Worm (Caenorhabditis elegans): ENCODE results near the gene sre-15.

The sre-15 gene

DNA sequence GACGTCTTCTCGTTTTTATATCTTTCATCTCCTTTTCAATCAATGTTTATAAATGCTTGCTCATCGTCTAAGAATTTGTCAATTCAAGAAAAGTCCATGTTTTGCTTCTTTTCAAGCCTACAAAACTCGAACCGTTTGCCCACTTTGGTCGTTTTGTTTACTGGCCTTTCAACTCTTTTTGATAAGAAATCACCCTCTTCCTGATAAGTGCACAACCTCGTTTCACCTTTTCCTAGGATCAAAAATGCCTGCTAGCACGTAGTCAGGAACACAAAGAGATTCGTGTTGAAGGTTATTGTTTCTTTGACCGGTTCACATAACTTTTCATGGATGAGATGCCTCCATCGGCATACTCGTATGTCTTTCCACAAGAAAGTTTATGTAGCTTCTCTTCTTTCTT, 48.0 kb downstream of the sre-15 start:
- no peak for TF ChIP-seq nhr-76 (tag; optimal IDR thresholded peaks at IDR 0.05)
- TF ChIP-seq mls-2 (tag; optimal IDR thresholded peaks at IDR 0.05): no peak
- no peak for TF ChIP-seq sptf-1 (tag; optimal IDR thresholded peaks at IDR 0.05)
- TF ChIP-seq nhr-237 (tag; optimal IDR thresholded peaks at IDR 0.05): no peak
- TF ChIP-seq flh-1 (GFP tag; optimal IDR thresholded peaks at IDR 0.05): no peak
- TF ChIP-seq ceh-43 (GFP tag; optimal IDR thresholded peaks at IDR 0.05): no peak
- no peak for TF ChIP-seq unc-62 (GFP tag; optimal IDR thresholded peaks at IDR 0.05)
- no peak for TF ChIP-seq lsy-2 (tag; optimal IDR thresholded peaks at IDR 0.05)
- no peak for TF ChIP-seq lin-32 (GFP tag; optimal IDR thresholded peaks at IDR 0.05)
- TF ChIP-seq sem-2 (GFP tag; optimal IDR thresholded peaks at IDR 0.05): no peak
- no peak for TF ChIP-seq ces-1 (GFP tag; optimal IDR thresholded peaks at IDR 0.05)
- TF ChIP-seq ceh-83 (GFP tag; optimal IDR thresholded peaks at IDR 0.05): no peak
- no peak for TF ChIP-seq mab-5 (tag; optimal IDR thresholded peaks at IDR 0.05)
- TF ChIP-seq drap-1 (GFP tag; optimal IDR thresholded peaks at IDR 0.05): no peak
- no peak for TF ChIP-seq unc-39 (tag; optimal IDR thresholded peaks at IDR 0.05)
- TF ChIP-seq bed-3 (GFP tag; optimal IDR thresholded peaks at IDR 0.05): no peak

- no peak for TF ChIP-seq unc-39 (tag; optimal IDR thresholded peaks at IDR 0.05)
- TF ChIP-seq flh-1 (GFP tag; optimal IDR thresholded peaks at IDR 0.05): no peak
- no peak for TF ChIP-seq hlh-1 (tag; optimal IDR thresholded peaks at IDR 0.05)
- no peak for TF ChIP-seq tbx-8 (GFP tag; optimal IDR thresholded peaks at IDR 0.05)
- TF ChIP-seq M03D4.4 (tag; optimal IDR thresholded peaks at IDR 0.05): no peak
- TF ChIP-seq lsy-2 (tag; optimal IDR thresholded peaks at IDR 0.05): no peak
- TF ChIP-seq mls-2 (tag; optimal IDR thresholded peaks at IDR 0.05): no peak
- TF ChIP-seq snpc-4 (tag; optimal IDR thresholded peaks at IDR 0.05): no peak
- TF ChIP-seq sem-2 (GFP tag; optimal IDR thresholded peaks at IDR 0.05): no peak
These were observed 49.9 kb downstream of the sre-15 start for ce11 chrIV:12194668-12195067.

DNA sequence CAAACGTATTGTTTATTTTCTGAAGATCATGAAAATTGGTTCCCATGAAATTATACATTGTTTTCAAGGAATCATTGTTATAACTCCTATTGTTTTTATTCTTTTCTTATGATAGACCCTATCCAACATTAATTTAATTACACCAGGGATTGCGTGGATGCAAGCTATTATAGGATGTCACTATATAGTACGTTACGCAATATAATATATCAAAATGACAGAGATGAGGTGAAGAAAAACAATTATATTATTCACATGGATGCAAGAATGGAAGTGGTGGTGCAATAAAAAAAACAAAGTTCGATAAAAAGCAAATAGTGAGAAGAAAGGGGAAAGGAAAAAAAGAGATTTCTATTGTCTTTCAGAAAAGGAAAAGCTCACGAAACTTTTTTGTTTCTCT, 51.3 kb downstream of the sre-15 start:
- no peak for TF ChIP-seq drap-1 (GFP tag; optimal IDR thresholded peaks at IDR 0.05)
- peak; percentile 18 for TF ChIP-seq ceh-43 (GFP tag; optimal IDR thresholded peaks at IDR 0.05)
- TF ChIP-seq sem-2 (GFP tag; optimal IDR thresholded peaks at IDR 0.05): no peak
- TF ChIP-seq nhr-2 (tag; optimal IDR thresholded peaks at IDR 0.05): peak; percentile 69
- peak; percentile 93 for TF ChIP-seq zip-8 (tag; optimal IDR thresholded peaks at IDR 0.05)

DNA sequence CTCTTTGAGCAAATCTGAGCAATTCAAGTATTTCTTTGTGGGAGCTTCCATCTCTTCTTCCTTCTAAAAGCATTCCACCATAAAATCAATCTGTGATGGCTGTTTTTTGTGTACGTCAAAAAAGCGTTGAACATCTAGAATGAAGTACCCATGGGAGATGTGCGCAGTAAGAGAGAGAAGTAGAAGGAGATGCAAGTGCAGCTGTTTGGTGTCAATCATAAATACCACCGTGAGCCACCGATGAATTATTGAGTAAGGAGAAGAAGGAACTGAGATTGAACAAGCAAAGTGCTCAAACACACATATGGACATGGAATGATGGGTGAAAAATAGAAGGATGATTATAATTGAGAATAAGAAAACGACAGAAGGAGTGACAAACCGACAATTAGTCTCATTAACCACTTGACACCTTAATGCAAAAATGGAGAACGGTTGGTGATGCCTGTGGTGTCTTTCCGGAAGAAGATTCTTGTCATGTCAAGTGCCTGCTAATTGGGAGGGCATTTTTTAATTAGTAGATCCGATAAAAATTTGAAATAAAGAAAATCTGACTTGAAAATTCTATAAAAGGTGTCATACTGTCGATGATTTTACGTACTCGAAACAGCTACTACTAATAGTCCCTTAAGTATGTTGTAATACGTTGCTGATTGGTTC, 52.4 kb downstream of the sre-15 start:
- TF ChIP-seq pha-4 (tag; optimal IDR thresholded peaks at IDR 0.05) (no peak), drap-1 (GFP tag; optimal IDR thresholded peaks at IDR 0.05) (no peak), mep-1 (tag; optimal IDR thresholded peaks at IDR 0.05) (no peak), ces-1 (GFP tag; optimal IDR thresholded peaks at IDR 0.05) (peak; percentile 40), unc-120 (tag; optimal IDR thresholded peaks at IDR 0.05; ENCODE audit: poor library complexity, severe bottlenecking) (no peak), zip-8 (tag; optimal IDR thresholded peaks at IDR 0.05) (no peak), tbx-8 (GFP tag; optimal IDR thresholded peaks at IDR 0.05) (no peak), lsy-2 (tag; optimal IDR thresholded peaks at IDR 0.05) (no peak), ham-2 (GFP tag; optimal IDR thresholded peaks at IDR 0.05) (no peak), nhr-12 (tag; optimal IDR thresholded peaks at IDR 0.05) (no peak), nhr-2 (tag; optimal IDR thresholded peaks at IDR 0.05) (peak; percentile 61), unc-39 (tag; optimal IDR thresholded peaks at IDR 0.05) (no peak), elt-3 (tag; optimal IDR thresholded peaks at IDR 0.05) (no peak), flh-1 (GFP tag; optimal IDR thresholded peaks at IDR 0.05) (no peak), snpc-4 (tag; optimal IDR thresholded peaks at IDR 0.05) (no peak), cnd-1 (tag; optimal IDR thresholded peaks at IDR 0.05) (no peak), hlh-1 (tag; optimal IDR thresholded peaks at IDR 0.05) (peak; percentile 86), unc-62 (GFP tag; optimal IDR thresholded peaks at IDR 0.05) (peak; percentile 82), nhr-237 (tag; optimal IDR thresholded peaks at IDR 0.05) (no peak), lin-13 (tag; optimal IDR thresholded peaks at IDR 0.05) (no peak), sem-2 (GFP tag; optimal IDR thresholded peaks at IDR 0.05) (no peak), sptf-1 (tag; optimal IDR thresholded peaks at IDR 0.05) (no peak)
